Fruit fly (Drosophila melanogaster) Kc167 (cell line): ENCODE measurements around the gene CG5644.

Experiments
- Myc ChIP-seq: fragments of >200 bp; optimal IDR thresholded peaks from 2 replicates; lab custom pipeline; 2017; ENCODE audit warnings: missing external identifiers
- Sin3A ChIP-seq: fragments of >200 bp; optimal IDR thresholded peaks from 2 replicates; lab custom pipeline; 2018; ENCODE audit warnings: missing external identifiers
- h ChIP-seq: fragments of >200 bp; optimal IDR thresholded peaks from 3 replicates; lab custom pipeline; 2018; ENCODE audit warnings: missing external identifiers
- insv ChIP-seq: fragments of >200 bp; optimal IDR thresholded peaks from 3 replicates; lab custom pipeline; 2018; ENCODE audit warnings: missing external identifiers
- psq ChIP-seq: fragments of >200 bp; optimal IDR thresholded peaks from 2 replicates; lab custom pipeline; 2017; ENCODE audit warnings: missing external identifiers
- ttk ChIP-seq: sonication (Bioruptor generic); optimal IDR thresholded peaks from 2 replicates; lab custom pipeline; 2017; ENCODE audit warnings: missing external identifiers

CG5644 gene

DNA sequence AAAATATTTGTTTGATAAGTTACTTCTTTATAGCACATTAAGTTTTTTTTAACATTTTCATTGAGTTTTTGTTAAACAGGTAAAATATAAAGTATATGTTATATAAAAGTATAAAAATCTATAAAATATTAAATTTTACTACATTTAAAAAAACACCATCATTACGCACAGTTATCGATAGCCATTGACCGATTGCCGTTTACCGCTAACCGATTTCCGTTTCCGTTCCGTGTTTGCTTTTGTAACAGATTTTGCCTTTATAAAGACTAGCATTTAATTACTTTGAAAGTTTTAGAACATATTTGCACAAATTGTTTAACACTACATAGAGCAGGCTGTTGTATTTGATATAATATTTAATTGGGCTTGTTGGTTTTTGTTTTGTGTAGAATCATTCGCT is 40.0 kb downstream of the CG5644 start:
- TF ChIP-seq h (lab: Kevin White, UChicago) (no peak), psq (lab: Kevin White, UChicago) (no peak), Sin3A (lab: Kevin White, UChicago) (no peak), ttk (lab: Kevin White, UChicago) (no peak), insv (lab: Kevin White, UChicago) (no peak), Myc (lab: Kevin White, UChicago) (no peak)

DNA sequence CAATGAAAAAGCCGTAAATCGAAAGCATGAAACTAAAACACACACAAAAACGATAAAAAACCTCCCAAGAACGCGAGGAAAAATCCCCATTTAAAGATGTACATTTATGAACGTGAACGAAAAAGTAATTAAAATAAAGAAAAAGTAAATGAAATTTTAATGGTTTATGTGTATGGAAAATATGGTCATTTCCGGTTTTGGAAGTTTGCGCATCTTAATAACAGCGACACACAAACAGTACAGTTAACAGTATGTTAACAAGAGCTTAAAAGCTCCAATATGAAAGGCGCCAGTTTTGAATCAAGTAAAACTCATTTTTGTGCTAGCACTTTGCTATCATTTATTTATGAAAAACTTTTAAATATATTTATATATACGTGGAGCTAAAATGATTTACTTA is 47.8 kb downstream of the CG5644 start:
- no peak for TF ChIP-seq ttk (lab: Kevin White, UChicago)
- no peak for TF ChIP-seq Myc (lab: Kevin White, UChicago)
- no peak for TF ChIP-seq psq (lab: Kevin White, UChicago)

DNA sequence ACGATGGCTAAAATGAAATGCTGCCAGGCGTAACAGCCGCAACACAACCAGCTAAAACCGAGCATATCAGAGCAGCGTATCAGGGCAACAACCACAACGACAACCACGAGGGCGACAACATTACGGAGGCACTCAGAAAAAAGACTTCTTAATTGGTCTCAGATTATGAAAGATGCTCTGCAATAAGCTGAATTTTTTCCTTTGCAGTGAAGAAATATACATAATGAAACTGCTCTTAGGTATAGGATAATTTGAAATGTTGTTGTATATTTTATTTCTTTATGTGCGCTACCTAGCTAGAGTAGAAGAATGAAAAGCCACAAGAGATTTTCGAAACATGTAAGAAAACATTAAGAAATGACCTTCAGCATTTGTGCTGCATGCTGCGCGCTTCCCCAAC is 50.2 kb downstream of the CG5644 start:
- no peak for TF ChIP-seq psq (lab: Kevin White, UChicago)
